Fruit fly (Drosophila melanogaster) Kc167 (cell line): Measurements from ENCODE around the gene CG42814.

ENCODE experiments used
- Myc ChIP-seq: fragments of >200 bp; optimal IDR thresholded peaks from 2 replicates; lab custom pipeline; 2017; ENCODE audit warnings: missing external identifiers
- Sin3A ChIP-seq: fragments of >200 bp; optimal IDR thresholded peaks from 2 replicates; lab custom pipeline; 2018; ENCODE audit warnings: missing external identifiers
- h ChIP-seq: fragments of >200 bp; optimal IDR thresholded peaks from 3 replicates; lab custom pipeline; 2018; ENCODE audit warnings: missing external identifiers
- psq ChIP-seq: fragments of >200 bp; optimal IDR thresholded peaks from 2 replicates; lab custom pipeline; 2017; ENCODE audit warnings: missing external identifiers

DNA sequence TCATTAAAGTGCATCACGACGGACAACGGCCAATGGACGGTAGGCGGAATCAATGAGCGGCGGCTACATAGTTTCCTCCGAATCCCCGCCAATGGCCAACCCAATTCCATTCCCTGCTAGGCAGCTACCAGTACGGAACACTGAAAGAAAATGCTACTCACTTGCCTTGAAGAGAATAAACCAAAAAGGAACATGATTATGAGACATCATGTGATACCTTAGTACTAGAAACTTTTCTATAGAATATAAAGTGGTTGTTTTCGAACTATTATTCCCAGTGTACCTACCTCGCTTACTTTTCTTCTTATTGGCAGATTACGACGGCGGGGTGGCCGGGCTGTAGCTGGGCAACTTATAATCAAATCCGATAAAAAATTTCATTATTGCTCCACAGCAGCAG, 4.5 kb downstream of the CG42814 start:
- TF ChIP-seq Myc (lab: Kevin White, UChicago), result no peak
- TF ChIP-seq psq, result no peak
- no peak for TF ChIP-seq Sin3A
- TF ChIP-seq h (lab: Kevin White, UChicago), result no peak
